Fruit fly (Drosophila melanogaster) whole organism, embryonic: Measurements from ENCODE around the gene CG11891.

Experiments used
- Abd-B ChIP-seq: fragments of 200-800 bp; sonication (Bioruptor generic); optimal IDR thresholded peaks from 2 replicates; lab custom pipeline; 2018; ENCODE audit warnings: missing biosample characterization, mild to moderate bottlenecking, missing genetic modification characterization, moderate library complexity
- B-H2 ChIP-seq: fragments of 200-800 bp; sonication (Bioruptor generic); optimal IDR thresholded peaks from 2 replicates; lab custom pipeline; 2018; ENCODE audit warnings: missing biosample characterization, mild to moderate bottlenecking, missing genetic modification characterization
- CG11695 ChIP-seq: fragments of 200-800 bp; sonication (Bioruptor generic); IDR thresholded peaks from 3 replicates; pipeline ENCODE4 v1.3.6; 2022; ENCODE audit warnings: missing biosample characterization, missing genetic modification characterization
- CG12104 ChIP-seq: fragments of 200-800 bp; sonication (Bioruptor generic); optimal IDR thresholded peaks from 3 replicates; lab custom pipeline; 2016; ENCODE audit warnings: missing biosample characterization, missing genetic modification characterization
- CG12236 ChIP-seq: fragments of 200-800 bp; sonication (Bioruptor generic); optimal IDR thresholded peaks from 2 replicates; lab custom pipeline; 2016; ENCODE audit warnings: missing biosample characterization, missing genetic modification characterization
- CG1233 ChIP-seq: fragments of 200-800 bp; sonication (Bioruptor generic); optimal IDR thresholded peaks from 4 replicates; lab custom pipeline; 2018; ENCODE audit warnings: missing biosample characterization, mild to moderate bottlenecking, missing genetic modification characterization
- CG13287 ChIP-seq: fragments of 200-800 bp; sonication (Bioruptor generic); IDR thresholded peaks from 2 replicates; pipeline ENCODE4 v1.3.6; 2022; ENCODE audit warnings: missing biosample characterization, missing genetic modification characterization; ENCODE audit not compliant: partially characterized antibody
- CG13424 ChIP-seq: fragments of 200-800 bp; sonication (Bioruptor generic); optimal IDR thresholded peaks from 2 replicates; lab custom pipeline; 2019; ENCODE audit warnings: missing biosample characterization, mild to moderate bottlenecking, missing genetic modification characterization, moderate library complexity
- CG13894 ChIP-seq: fragments of 200-800 bp; sonication (Bioruptor generic); optimal IDR thresholded peaks from 3 replicates; lab custom pipeline; 2018; ENCODE audit warnings: missing biosample characterization, mild to moderate bottlenecking, missing genetic modification characterization, moderate library complexity
- CG14050 ChIP-seq: fragments of 200-800 bp; sonication (Bioruptor generic); IDR thresholded peaks from 3 replicates; pipeline ENCODE4 v1.3.6; 2022; ENCODE audit warnings: missing biosample characterization, missing genetic modification characterization
- CG14710 ChIP-seq: fragments of 200-800 bp; sonication (Bioruptor generic); optimal IDR thresholded peaks from 3 replicates; lab custom pipeline; 2019; ENCODE audit warnings: missing biosample characterization, mild to moderate bottlenecking, missing genetic modification characterization, moderate library complexity
- CG15011 ChIP-seq: fragments of 200-800 bp; sonication (Bioruptor generic); optimal IDR thresholded peaks from 3 replicates; lab custom pipeline; 2018; ENCODE audit warnings: missing biosample characterization, mild to moderate bottlenecking, missing genetic modification characterization
- CG1647 ChIP-seq: fragments of 200-800 bp; sonication (Bioruptor generic); optimal IDR thresholded peaks from 3 replicates; lab custom pipeline; 2016; ENCODE audit warnings: missing biosample characterization, missing genetic modification characterization
- CG17186 ChIP-seq: fragments of 200-800 bp; sonication (Bioruptor generic); optimal IDR thresholded peaks from 3 replicates; lab custom pipeline; 2017; ENCODE audit warnings: missing biosample characterization, missing genetic modification reagents, missing genetic modification characterization
- CG17829 ChIP-seq: fragments of 200-800 bp; optimal IDR thresholded peaks from 2 replicates; lab custom pipeline; 2019; ENCODE audit warnings: missing biosample characterization, mild to moderate bottlenecking, missing genetic modification characterization, moderate library complexity
- CG34224 ChIP-seq: fragments of 200-800 bp; sonication (Bioruptor generic); IDR thresholded peaks from 3 replicates; pipeline ENCODE4 v1.3.6; 2022; ENCODE audit warnings: missing biosample characterization, missing genetic modification characterization; ENCODE audit not compliant: partially characterized antibody
- CG34376 ChIP-seq: fragments of 200-800 bp; sonication (Bioruptor generic); optimal IDR thresholded peaks from 2 replicates; lab custom pipeline; 2018; ENCODE audit warnings: missing biosample characterization, mild to moderate bottlenecking, missing genetic modification characterization
- CG7745 ChIP-seq: fragments of 200-800 bp; sonication (Bioruptor generic); optimal IDR thresholded peaks from 2 replicates; lab custom pipeline; 2018; ENCODE audit warnings: missing biosample characterization, mild to moderate bottlenecking, missing genetic modification characterization, moderate library complexity
- CG7928 ChIP-seq: fragments of 200-800 bp; sonication (Bioruptor generic); optimal IDR thresholded peaks from 2 replicates; lab custom pipeline; 2017; ENCODE audit warnings: missing biosample characterization, mild to moderate bottlenecking, missing genetic modification characterization
- CG9215 ChIP-seq: fragments of 200-800 bp; sonication (Bioruptor generic); IDR thresholded peaks from 2 replicates; pipeline ENCODE4 v1.3.6; 2022; ENCODE audit warnings: missing biosample characterization, missing genetic modification characterization
- CHES-1-like ChIP-seq: fragments of 200-800 bp; sonication (Bioruptor generic); optimal IDR thresholded peaks from 2 replicates; lab custom pipeline; 2016; ENCODE audit warnings: missing biosample characterization, missing genetic modification characterization
- CTCF ChIP-seq: fragments of 200-800 bp; sonication (Bioruptor generic); optimal IDR thresholded peaks from 2 replicates; lab custom pipeline; 2017; ENCODE audit warnings: missing biosample characterization, mild to moderate bottlenecking, missing genetic modification characterization, moderate library complexity
- Drgx ChIP-seq: fragments of 200-800 bp; sonication (Bioruptor generic); IDR thresholded peaks from 2 replicates; pipeline ENCODE4 v1.3.6; 2022; ENCODE audit warnings: missing biosample characterization, missing genetic modification characterization
- E2f1 ChIP-seq: fragments of 200-800 bp; sonication (Bioruptor generic); IDR thresholded peaks from 2 replicates; pipeline ENCODE4 v1.3.6; 2022; ENCODE audit warnings: missing biosample characterization, missing genetic modification characterization
- Fer3 ChIP-seq: fragments of 200-800 bp; sonication (Bioruptor generic); optimal IDR thresholded peaks from 2 replicates; lab custom pipeline; 2018; ENCODE audit warnings: missing biosample characterization, mild to moderate bottlenecking, missing genetic modification characterization, moderate library complexity
- HLHmδ ChIP-seq: fragments of 200-800 bp; sonication (Bioruptor generic); optimal IDR thresholded peaks from 2 replicates; lab custom pipeline; 2018; ENCODE audit warnings: missing biosample characterization, mild to moderate bottlenecking, missing genetic modification characterization, moderate library complexity
- Hr39 ChIP-seq: fragments of >200 bp; optimal IDR thresholded peaks from 2 replicates; lab custom pipeline; 2017
- MTF-1 ChIP-seq: fragments of 200-800 bp; sonication (Bioruptor generic); optimal IDR thresholded peaks from 2 replicates; lab custom pipeline; 2018; ENCODE audit warnings: missing biosample characterization, mild to moderate bottlenecking, missing genetic modification characterization, borderline replicate concordance
- NK7.1 ChIP-seq: fragments of 200-800 bp; sonication (Bioruptor generic); optimal IDR thresholded peaks from 3 replicates; lab custom pipeline; 2016; ENCODE audit warnings: missing biosample characterization, missing genetic modification characterization
- Oli ChIP-seq: fragments of 200-800 bp; sonication (Bioruptor generic); optimal IDR thresholded peaks from 2 replicates; lab custom pipeline; 2018; ENCODE audit warnings: missing biosample characterization, mild to moderate bottlenecking, missing genetic modification characterization, moderate library complexity
- Opbp ChIP-seq: fragments of 200-800 bp; sonication (Bioruptor generic); IDR thresholded peaks from 3 replicates; pipeline ENCODE4 v1.3.6; 2022; ENCODE audit warnings: missing biosample characterization, missing genetic modification characterization; ENCODE audit not compliant: partially characterized antibody
- abd-A ChIP-seq: fragments of 200-800 bp; sonication (Bioruptor generic); optimal IDR thresholded peaks from 3 replicates; lab custom pipeline; 2019; ENCODE audit warnings: missing biosample characterization, mild to moderate bottlenecking, missing genetic modification characterization, moderate library complexity
- ap ChIP-seq: fragments of 200-800 bp; sonication (Bioruptor generic); IDR thresholded peaks from 2 replicates; pipeline ENCODE4 v1.3.6; 2022; ENCODE audit warnings: missing biosample characterization, missing genetic modification characterization
- ase ChIP-seq: fragments of 200-800 bp; sonication (Bioruptor generic); IDR thresholded peaks from 3 replicates; pipeline ENCODE4 v1.3.6; 2022; ENCODE audit warnings: missing biosample characterization, missing genetic modification characterization
- btn ChIP-seq: fragments of 200-800 bp; sonication (Bioruptor generic); optimal IDR thresholded peaks from 2 replicates; lab custom pipeline; 2016; ENCODE audit warnings: missing biosample characterization, missing genetic modification characterization
- chm ChIP-seq: fragments of 200-800 bp; sonication (Bioruptor generic); IDR thresholded peaks from 2 replicates; pipeline ENCODE4 v1.3.6; 2022; ENCODE audit warnings: missing biosample characterization, missing genetic modification characterization
- disco-r ChIP-seq: fragments of 200-800 bp; sonication (Bioruptor generic); optimal IDR thresholded peaks from 2 replicates; lab custom pipeline; 2016; ENCODE audit warnings: missing biosample characterization, missing genetic modification characterization
- esg ChIP-seq: fragments of 200-800 bp; sonication (Bioruptor generic); conservative IDR thresholded peaks from 2 replicates; pipeline ENCODE4 v1.3.6; 2022; ENCODE audit warnings: missing biosample characterization, missing genetic modification characterization
- gro ChIP-seq: fragments of 200-800 bp; sonication (Bioruptor generic); optimal IDR thresholded peaks from 2 replicates; lab custom pipeline; 2016; ENCODE audit warnings: missing biosample characterization, missing genetic modification characterization
- maf-S ChIP-seq: fragments of 200-800 bp; sonication (Bioruptor generic); optimal IDR thresholded peaks from 2 replicates; lab custom pipeline; 2016; ENCODE audit warnings: missing biosample characterization, missing genetic modification characterization
- nerfin-1 ChIP-seq: fragments of 200-800 bp; sonication (Bioruptor generic); optimal IDR thresholded peaks from 3 replicates; lab custom pipeline; 2019; ENCODE audit warnings: missing biosample characterization, mild to moderate bottlenecking, missing genetic modification characterization, moderate library complexity
- nmo ChIP-seq: fragments of 200-800 bp; sonication (Bioruptor generic); optimal IDR thresholded peaks from 2 replicates; lab custom pipeline; 2018; ENCODE audit warnings: missing biosample characterization, mild to moderate bottlenecking, missing genetic modification characterization, moderate library complexity
- nom ChIP-seq: fragments of 200-800 bp; sonication (Bioruptor generic); optimal IDR thresholded peaks from 2 replicates; lab custom pipeline; 2017; ENCODE audit warnings: missing biosample characterization, missing genetic modification characterization, mild to moderate bottlenecking, moderate library complexity, missing genetic modification reagents
- otp ChIP-seq: fragments of 200-800 bp; sonication (Bioruptor generic); IDR thresholded peaks from 3 replicates; pipeline ENCODE4, ENCODE4 v1.3.6; 2022; ENCODE audit warnings: missing biosample characterization, missing genetic modification characterization
- peb ChIP-seq: fragments of 200-800 bp; sonication (Bioruptor generic); IDR thresholded peaks from 2 replicates; pipeline ENCODE4 v1.3.6; 2022; ENCODE audit warnings: missing biosample characterization, missing genetic modification characterization
- slou ChIP-seq: fragments of 200-800 bp; sonication (Bioruptor generic); optimal IDR thresholded peaks from 3 replicates; lab custom pipeline; 2016; ENCODE audit warnings: missing biosample characterization, missing genetic modification characterization
- sqz ChIP-seq: fragments of 200-800 bp; sonication (Bioruptor generic); optimal IDR thresholded peaks from 3 replicates; lab custom pipeline; 2018; ENCODE audit warnings: missing biosample characterization, mild to moderate bottlenecking, missing genetic modification characterization
- unpg ChIP-seq: fragments of 200-800 bp; sonication (Bioruptor generic); optimal IDR thresholded peaks from 3 replicates; lab custom pipeline; 2018; ENCODE audit warnings: missing biosample characterization, mild to moderate bottlenecking, missing genetic modification characterization, moderate library complexity
- vvl ChIP-seq: fragments of 200-800 bp; sonication (Bioruptor generic); IDR thresholded peaks from 2 replicates; pipeline ENCODE4 v1.3.6; 2022; ENCODE audit warnings: missing biosample characterization, missing genetic modification characterization
- wdn ChIP-seq: fragments of 200-800 bp; sonication (Bioruptor generic); IDR thresholded peaks from 2 replicates; pipeline ENCODE4 v1.3.6; 2022; ENCODE audit warnings: missing biosample characterization, missing genetic modification characterization
- zf30C ChIP-seq: fragments of 200-800 bp; sonication (Bioruptor generic); optimal IDR thresholded peaks from 3 replicates; lab custom pipeline; 2018; ENCODE audit warnings: missing biosample characterization, mild to moderate bottlenecking, missing genetic modification characterization

CG11891 gene

dm6 chr3R:25245052-25245813 lies 24.8 kb upstream of the CG11891 start, which contains the start of gene bam (continued):
- no peak for TF ChIP-seq esg
- 0 out of 3 replicates have a peak, but pooled peaks have one; percentile 31 for TF ChIP-seq Opbp
- no peak for TF ChIP-seq HLHmδ
- no peak for TF ChIP-seq MTF-1
- TF ChIP-seq CG17186 (GFP tag; lab: Kevin White, UChicago) = no peak
- peak; percentile 52 for TF ChIP-seq CG17829 (tag; lab: Kevin White, UChicago)
- no peak for TF ChIP-seq Oli (tag; lab: Kevin White, UChicago)
- TF ChIP-seq nom = no peak
- no peak; the same call in 1 of the 2 replicates for TF ChIP-seq E2f1 (GFP tag; lab: Robert Waterston, UW)
- TF ChIP-seq Drgx (GFP tag; lab: Robert Waterston, UW) = no peak
- no peak for TF ChIP-seq chm (GFP tag; lab: Robert Waterston, UW)
- no peak for TF ChIP-seq wdn (GFP tag; lab: Robert Waterston, UW)
- no peak for TF ChIP-seq CG9215 (GFP tag; lab: Robert Waterston, UW)
- no peak for TF ChIP-seq sqz (GFP tag; lab: Kevin White, UChicago)
- peak; percentile 76 for TF ChIP-seq CTCF
- TF ChIP-seq CG34376 (GFP tag; lab: Kevin White, UChicago) = no peak
- no peak for TF ChIP-seq CG7928 (GFP tag; lab: Kevin White, UChicago)
- no peak for TF ChIP-seq Fer3
- TF ChIP-seq Hr39 (lab: Kevin White, UChicago) = no peak
- no peak for TF ChIP-seq vvl (GFP tag; lab: Robert Waterston, UW)
- no peak for TF ChIP-seq btn
- TF ChIP-seq ap (GFP tag; lab: Robert Waterston, UW) = no peak
- no peak for TF ChIP-seq CG14050 (GFP tag; lab: Robert Waterston, UW)
- TF ChIP-seq Abd-B (GFP tag; lab: Kevin White, UChicago) = no peak
- TF ChIP-seq B-H2 = peak; percentile 58
- no peak for TF ChIP-seq ase (GFP tag; lab: Robert Waterston, UW)
- TF ChIP-seq nerfin-1 = no peak
- TF ChIP-seq CG1233 (GFP tag; lab: Kevin White, UChicago) = no peak
- TF ChIP-seq CG15011 (GFP tag; lab: Kevin White, UChicago) = no peak
- no peak for TF ChIP-seq CG11695
- no peak for TF ChIP-seq CG7745 (tag; lab: Kevin White, UChicago)
- TF ChIP-seq CG1647 (GFP tag; lab: Kevin White, UChicago) = no peak
- no peak for TF ChIP-seq CG34224 (GFP tag; lab: Robert Waterston, UW)
- TF ChIP-seq abd-A (tag; lab: Kevin White, UChicago) = no peak
- peak; percentile 45 for TF ChIP-seq CG14710 (tag; lab: Kevin White, UChicago)
- no peak for TF ChIP-seq CG12236 (GFP tag; lab: Kevin White, UChicago)
- TF ChIP-seq maf-S (GFP tag; lab: Kevin White, UChicago) = no peak
- no peak for TF ChIP-seq zf30C (GFP tag; lab: Kevin White, UChicago)
- peak; percentile 27 for TF ChIP-seq CG13894 (tag; lab: Kevin White, UChicago)
- no peak for TF ChIP-seq CHES-1-like (GFP tag; lab: Kevin White, UChicago)
- TF ChIP-seq CG13424 (tag; lab: Kevin White, UChicago) = peak; percentile 7
- no peak for TF ChIP-seq CG12104
- no peak for TF ChIP-seq NK7.1 (GFP tag; lab: Kevin White, UChicago)
- TF ChIP-seq slou (GFP tag; lab: Kevin White, UChicago) = no peak
- TF ChIP-seq otp (GFP tag; lab: Robert Waterston, UW) = no peak
- no peak for TF ChIP-seq unpg
- TF ChIP-seq disco-r (GFP tag; lab: Kevin White, UChicago) = no peak
- TF ChIP-seq CG13287 = no peak; the same call in 1 of the 2 replicates
- TF ChIP-seq gro (GFP tag; lab: Kevin White, UChicago) = no peak
- TF ChIP-seq nmo = peak; percentile 40
- TF ChIP-seq peb (GFP tag; lab: Robert Waterston, UW) = no peak
